Fruit fly (Drosophila melanogaster) whole organism, pupa: Measurements from ENCODE around the gene CG12481.

Experiments used
- CG10348 ChIP-seq: fragments of 200-800 bp; sonication (Bioruptor generic); IDR thresholded peaks from 2 replicates; pipeline ENCODE4 v1.3.6; 2022; ENCODE audit warnings: missing biosample characterization, missing genetic modification characterization
- CG17806 ChIP-seq: fragments of 200-800 bp; sonication (Bioruptor generic); optimal IDR thresholded peaks from 2 replicates; lab custom pipeline; 2018; ENCODE audit warnings: missing biosample characterization, mild to moderate bottlenecking, missing genetic modification characterization, moderate library complexity
- CG34367 ChIP-seq: fragments of 200-800 bp; sonication (Bioruptor generic); optimal IDR thresholded peaks from 2 replicates; lab custom pipeline; 2018; ENCODE audit warnings: missing biosample characterization, mild to moderate bottlenecking, missing genetic modification characterization
- CG4496 ChIP-seq: fragments of 200-800 bp; sonication (Bioruptor generic); IDR thresholded peaks from 3 replicates; pipeline ENCODE4 v1.3.6; 2022; ENCODE audit warnings: missing biosample characterization, missing genetic modification characterization
- CG8301 ChIP-seq: fragments of 200-800 bp; sonication (Bioruptor generic); optimal IDR thresholded peaks from 2 replicates; lab custom pipeline; 2018; ENCODE audit warnings: missing biosample characterization, mild to moderate bottlenecking, missing genetic modification characterization
- CG9948 ChIP-seq: fragments of 200-800 bp; sonication (Bioruptor generic); optimal IDR thresholded peaks from 2 replicates; lab custom pipeline; 2018; ENCODE audit warnings: missing biosample characterization, mild to moderate bottlenecking, missing genetic modification characterization, moderate library complexity
- EcR ChIP-seq: fragments of 200-800 bp; sonication (Bioruptor generic); optimal IDR thresholded peaks from 3 replicates; lab custom pipeline; 2019; ENCODE audit warnings: missing biosample characterization, missing genetic modification characterization, mild to moderate bottlenecking, moderate library complexity, missing genetic modification reagents
- Ets98B ChIP-seq: fragments of 200-800 bp; sonication (Bioruptor generic); IDR thresholded peaks from 2 replicates; pipeline ENCODE4 v1.3.6; 2022; ENCODE audit warnings: missing biosample characterization, missing genetic modification characterization
- Pif1A ChIP-seq: fragments of 200-800 bp; sonication (Bioruptor generic); optimal IDR thresholded peaks from 3 replicates; lab custom pipeline; 2016; ENCODE audit warnings: missing biosample characterization, missing genetic modification characterization
- Pif1B ChIP-seq: fragments of 200-800 bp; sonication (Bioruptor generic); optimal IDR thresholded peaks from 3 replicates; lab custom pipeline; 2016; ENCODE audit warnings: missing biosample characterization, missing genetic modification characterization
- fd96Ca ChIP-seq: fragments of 200-800 bp; sonication (Bioruptor generic); IDR thresholded peaks from 3 replicates; pipeline ENCODE4 v1.3.6; 2022; ENCODE audit warnings: missing biosample characterization, missing genetic modification characterization
- gl ChIP-seq: fragments of 200-800 bp; sonication (Bioruptor generic); optimal IDR thresholded peaks from 2 replicates; lab custom pipeline; 2018; ENCODE audit warnings: missing biosample characterization, mild to moderate bottlenecking, missing genetic modification characterization
- rn ChIP-seq: fragments of 200-800 bp; sonication (Bioruptor generic); IDR thresholded peaks from 2 replicates; pipeline ENCODE4 v1.3.6; 2022; ENCODE audit warnings: missing biosample characterization, missing genetic modification characterization

DNA sequence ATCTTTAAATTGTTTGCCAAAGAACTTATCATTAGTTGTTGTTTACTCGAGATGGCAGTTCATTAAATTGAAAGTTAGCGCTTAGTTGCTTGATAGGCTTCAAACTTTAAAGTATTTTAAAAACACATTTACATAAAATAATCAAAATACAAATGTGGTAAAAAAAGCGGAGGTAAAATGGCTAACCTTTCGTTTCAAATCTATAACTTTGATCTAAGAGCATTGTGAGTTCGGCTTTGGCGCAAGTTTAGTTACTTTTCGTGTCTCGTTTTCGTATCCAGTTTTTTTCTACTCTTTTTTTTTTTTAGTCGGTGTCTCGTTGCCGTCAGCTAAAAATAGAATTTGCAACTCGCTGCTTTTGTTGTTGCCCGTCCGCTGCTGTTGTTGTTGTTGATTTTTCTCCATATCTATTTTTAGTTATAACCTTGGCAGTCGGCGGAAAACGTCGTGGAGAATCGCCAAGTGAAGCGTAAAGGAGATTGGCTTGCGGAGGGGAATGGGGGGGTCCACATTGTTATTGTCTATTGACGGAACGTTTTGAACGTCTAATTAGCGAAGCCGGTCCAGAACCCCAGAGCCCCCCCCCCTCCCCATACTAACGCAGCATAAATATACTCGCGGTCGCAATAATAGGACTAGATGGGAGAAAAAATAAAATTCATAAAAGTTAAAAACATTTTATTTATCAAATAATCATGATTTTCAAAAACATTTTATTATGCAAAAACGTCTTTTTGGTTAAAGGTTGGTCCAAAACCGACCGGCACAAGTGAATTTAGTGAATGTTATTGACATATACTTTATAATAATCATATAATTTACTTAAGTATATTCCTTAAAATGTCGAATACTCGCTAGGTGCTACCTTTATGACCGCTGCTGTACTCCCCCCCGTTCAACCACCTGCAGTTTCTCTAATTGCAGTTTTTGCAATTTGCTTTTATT is 27.7 kb downstream of the CG12481 start:
- TF ChIP-seq rn (GFP tag; lab: Robert Waterston, UW) (peak; percentile 43; the same call in 1 of the 2 replicates), CG10348 (GFP tag; lab: Robert Waterston, UW) (peak; percentile 41; the same call in 1 of the 2 replicates), Pif1A (peak; percentile 48), EcR (peak; percentile 6), CG34367 (tag; lab: Kevin White, UChicago) (peak; percentile 64), CG4496 (GFP tag; lab: Robert Waterston, UW) (peak; percentile 90), Ets98B (peak; percentile 74), CG9948 (tag; lab: Kevin White, UChicago) (peak; percentile 86), CG17806 (tag; lab: Kevin White, UChicago) (peak; percentile 76), Pif1B (GFP tag; lab: Kevin White, UChicago) (peak; percentile 46), fd96Ca (peak; percentile 57), gl (tag; lab: Kevin White, UChicago) (peak; percentile 13), CG8301 (peak; percentile 88)
